Fruit fly (Drosophila melanogaster): ENCODE measurements around the gene Osi24.
A peak's percentile ranks its signal among the peaks of the same experiment; 100 is the strongest.

The Osi24 gene

dm6 chr3R:6170737-6171136 is 27.9 kb upstream of the Osi24 start (continued):
- 0 out of 3 replicates have a peak, but pooled peaks have one; percentile 50 for TF ChIP-seq ken (GFP tag; IDR thresholded peaks at IDR 0.05)
- TF ChIP-seq CG8281 (tag; optimal IDR thresholded peaks at IDR 0.05) = no peak
- peak; percentile 24 for TF ChIP-seq Dp (GFP tag; optimal IDR thresholded peaks at IDR 0.05)
- TF ChIP-seq Ssrp (tag; optimal IDR thresholded peaks at IDR 0.05) = no peak
- TF ChIP-seq CG5245 (GFP tag; optimal IDR thresholded peaks at IDR 0.05) = no peak
- peak; percentile 36 for TF ChIP-seq CG2712 (tag; optimal IDR thresholded peaks at IDR 0.05)
- TF ChIP-seq CG1603 (tag; optimal IDR thresholded peaks at IDR 0.05) = peak; percentile 50
- peak; percentile 15 for TF ChIP-seq hkb (optimal IDR thresholded peaks at IDR 0.05)
- no peak for TF ChIP-seq hkb (GFP tag; IDR thresholded peaks at IDR 0.05)
- 0 out of 2 replicates have a peak, but pooled peaks have one; percentile 25 for TF ChIP-seq CG11085 (GFP tag; IDR thresholded peaks at IDR 0.05)
- peak; percentile 81 for TF ChIP-seq CG42726 (GFP tag; IDR thresholded peaks at IDR 0.05; ENCODE audit: partially characterized antibody)
- TF ChIP-seq dpn (GFP tag; optimal IDR thresholded peaks at IDR 0.05) = peak; percentile 3 to 45
- peak; percentile 7 for TF ChIP-seq CG30403 (GFP tag; optimal IDR thresholded peaks at IDR 0.05)
- peak; percentile 2 for TF ChIP-seq Sry-δ (GFP tag; optimal IDR thresholded peaks at IDR 0.05)
- TF ChIP-seq Lhr (GFP tag; optimal IDR thresholded peaks at IDR 0.05) = peak; percentile 80
- TF ChIP-seq prd (optimal IDR thresholded peaks at IDR 0.05) = peak in 1 of 2 experiments; percentile 63
- TF ChIP-seq prd (GFP tag; IDR thresholded peaks at IDR 0.05) = no peak
- peak; percentile 25 for TF ChIP-seq zfh2 (GFP tag; optimal IDR thresholded peaks at IDR 0.05)
- no peak for TF ChIP-seq dan (GFP tag; IDR thresholded peaks at IDR 0.05)
- TF ChIP-seq vvl (GFP tag; IDR thresholded peaks at IDR 0.05) = peak; percentile 26
- peak; percentile 8 for TF ChIP-seq CG15601 (tag; optimal IDR thresholded peaks at IDR 0.05)
- TF ChIP-seq CG9876 (GFP tag; optimal IDR thresholded peaks at IDR 0.05) = peak; percentile 39
- TF ChIP-seq nmo (GFP tag; optimal IDR thresholded peaks at IDR 0.05) = peak; percentile 19
- TF ChIP-seq CG14710 (tag; optimal IDR thresholded peaks at IDR 0.05) = peak; percentile 39
- TF ChIP-seq Med (GFP tag) = peak; percentile 89
- TF ChIP-seq CG33213 (GFP tag; optimal IDR thresholded peaks at IDR 0.05) = peak; percentile 40
- TF ChIP-seq CG31365 (tag; optimal IDR thresholded peaks at IDR 0.05) = peak; percentile 11
- peak; percentile 23 for TF ChIP-seq mam (GFP tag; optimal IDR thresholded peaks at IDR 0.05)
- peak; percentile 33; the same call in 1 of the 2 replicates for TF ChIP-seq sisA (GFP tag; IDR thresholded peaks at IDR 0.05)
- peak; percentile 2 for TF ChIP-seq Camta (GFP tag; optimal IDR thresholded peaks at IDR 0.05)
- peak; percentile 25 for TF ChIP-seq sug (tag; optimal IDR thresholded peaks at IDR 0.05)
- TF ChIP-seq pzg (GFP tag; optimal IDR thresholded peaks at IDR 0.05) = peak; percentile 6
- no peak for TF ChIP-seq CG9727 (GFP tag; optimal IDR thresholded peaks at IDR 0.05)
- TF ChIP-seq ap (GFP tag; IDR thresholded peaks at IDR 0.05) = no peak
- peak; percentile 5 for TF ChIP-seq CG13624 (GFP tag; optimal IDR thresholded peaks at IDR 0.05)
- TF ChIP-seq Kr (GFP tag; optimal IDR thresholded peaks at IDR 0.05) = no peak
- no peak for TF ChIP-seq z (GFP tag; IDR thresholded peaks at IDR 0.05)
- TF ChIP-seq Hr51 (GFP tag; optimal IDR thresholded peaks at IDR 0.05) = no peak
- peak; percentile 9 for TF ChIP-seq lilli (GFP tag; optimal IDR thresholded peaks at IDR 0.05)
- no peak for TF ChIP-seq p53 (GFP tag; optimal IDR thresholded peaks at IDR 0.05)
- TF ChIP-seq Xbp1 (GFP tag; optimal IDR thresholded peaks at IDR 0.05) = peak; percentile 50
- peak; percentile 96 for TF ChIP-seq CTCF (GFP tag; optimal IDR thresholded peaks at IDR 0.05)
- TF ChIP-seq CG14441 (GFP tag; IDR thresholded peaks at IDR 0.05) = 0 out of 2 replicates have a peak, but pooled peaks have one; percentile 8
- no peak for TF ChIP-seq twi (tag; optimal IDR thresholded peaks at IDR 0.05)
- TF ChIP-seq CG13287 (GFP tag; IDR thresholded peaks at IDR 0.05; ENCODE audit: partially characterized antibody) = peak; percentile 48; the same call in 1 of the 2 replicates
- peak; percentile 60; the same call in 2 of the 3 replicates for TF ChIP-seq CG11456 (GFP tag; IDR thresholded peaks at IDR 0.05)
- no peak for TF ChIP-seq Sox102F (GFP tag; optimal IDR thresholded peaks at IDR 0.05)
- peak; percentile 90 for TF ChIP-seq Ets65A (GFP tag)
- TF ChIP-seq CG32532 (GFP tag; IDR thresholded peaks at IDR 0.05) = peak; percentile 30; the same call in 1 of the 2 replicates
- peak; percentile 18 for TF ChIP-seq Chrac-16 (GFP tag; optimal IDR thresholded peaks at IDR 0.05)
- peak; percentile 58; the same call in 1 of the 2 replicates for TF ChIP-seq slbo (GFP tag; IDR thresholded peaks at IDR 0.05)
- peak; percentile 9; the same call in 1 of the 3 replicates for TF ChIP-seq CG6791 (GFP tag; IDR thresholded peaks at IDR 0.05; ENCODE audit: partially characterized antibody)
